Fruit fly (Drosophila melanogaster) whole organism, adult: Measurements from ENCODE around the gene CG34178.

Experiments used
- bab1 ChIP-seq: fragments of 200-800 bp; sonication (Bioruptor generic); optimal IDR thresholded peaks from 3 replicates; lab custom pipeline; 2019; ENCODE audit warnings: missing biosample characterization, mild to moderate bottlenecking, missing genetic modification characterization, moderate library complexity
- toe ChIP-seq: fragments of 200-800 bp; sonication (Bioruptor generic); optimal IDR thresholded peaks from 2 replicates; lab custom pipeline; 2016; ENCODE audit warnings: missing biosample characterization, missing genetic modification characterization

DNA sequence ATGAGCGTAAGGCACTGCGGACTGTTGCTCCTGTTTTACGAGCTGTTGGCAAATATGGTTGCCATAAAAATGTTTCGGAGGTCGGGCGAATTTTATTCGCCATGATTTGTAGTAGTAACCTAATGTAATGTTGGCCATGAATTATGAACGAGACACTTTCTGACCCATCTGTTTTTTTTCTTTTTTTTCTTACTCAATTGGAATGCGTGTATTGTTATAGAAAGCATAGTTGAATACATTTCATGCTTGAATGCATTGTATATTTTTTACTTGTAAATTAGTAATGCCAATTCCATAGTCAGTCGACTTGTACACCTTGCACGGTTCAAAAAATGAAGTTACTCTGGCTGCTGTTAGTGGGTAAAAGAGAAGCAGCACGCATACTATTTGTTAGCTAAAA lies 3.8 kb downstream of the CG34178 start, which contains the start of gene CG43056:
- TF ChIP-seq toe (GFP tag; lab: Kevin White, UChicago) = no peak
- TF ChIP-seq bab1 = no peak
